Fruit fly (Drosophila melanogaster) whole organism, prepupa: Measurements from ENCODE around the gene GCS1.

Experiments used
- Blimp-1 ChIP-seq: fragments of 200-800 bp; sonication (Bioruptor generic); optimal IDR thresholded peaks from 3 replicates; lab custom pipeline; 2017; ENCODE audit warnings: missing biosample characterization, missing genetic modification characterization, mild to moderate bottlenecking, moderate library complexity, missing genetic modification reagents
- CG11902 ChIP-seq: fragments of 200-800 bp; sonication (Bioruptor generic); optimal IDR thresholded peaks from 3 replicates; lab custom pipeline; 2016; ENCODE audit warnings: missing biosample characterization, missing genetic modification characterization
- CG15336 ChIP-seq: fragments of 200-800 bp; sonication (Bioruptor generic); IDR thresholded peaks from 2 replicates; pipeline ENCODE4 v1.3.6; 2022; ENCODE audit warnings: missing biosample characterization, missing genetic modification characterization
- CG8319 ChIP-seq: fragments of 200-800 bp; sonication (Bioruptor generic); optimal IDR thresholded peaks from 3 replicates; lab custom pipeline; 2016; ENCODE audit warnings: missing biosample characterization, missing genetic modification characterization
- CG9139 ChIP-seq: fragments of 200-800 bp; sonication (Bioruptor generic); optimal IDR thresholded peaks from 3 replicates; lab custom pipeline; 2017; ENCODE audit warnings: missing biosample characterization, mild to moderate bottlenecking, missing genetic modification characterization
- Eip75B ChIP-seq: fragments of 200-800 bp; sonication (Bioruptor generic); optimal IDR thresholded peaks from 3 replicates; lab custom pipeline; 2016; ENCODE audit warnings: missing biosample characterization, missing genetic modification characterization
- Ets96B ChIP-seq: fragments of 200-800 bp; optimal IDR thresholded peaks from 2 replicates; lab custom pipeline; 2019; ENCODE audit warnings: missing biosample characterization, mild to moderate bottlenecking, missing genetic modification characterization, moderate library complexity
- Gug ChIP-seq: fragments of 200-800 bp; sonication (Bioruptor generic); IDR thresholded peaks from 2 replicates; pipeline ENCODE4 v1.3.6; 2022; ENCODE audit warnings: missing biosample characterization, missing genetic modification characterization
- Hr4 ChIP-seq: fragments of 200-800 bp; sonication (Bioruptor generic); optimal IDR thresholded peaks from 3 replicates; lab custom pipeline; 2016; ENCODE audit warnings: missing biosample characterization, missing genetic modification characterization
- OdsH ChIP-seq: fragments of 200-800 bp; sonication (Bioruptor generic); optimal IDR thresholded peaks from 3 replicates; lab custom pipeline; 2016; ENCODE audit warnings: missing biosample characterization, missing genetic modification characterization
- dac ChIP-seq: fragments of 200-800 bp; sonication (Bioruptor generic); optimal IDR thresholded peaks from 2 replicates; lab custom pipeline; 2017; ENCODE audit warnings: missing biosample characterization, mild to moderate bottlenecking, missing genetic modification characterization
- esn ChIP-seq: fragments of 200-800 bp; sonication (Bioruptor generic); optimal IDR thresholded peaks from 2 replicates; lab custom pipeline; 2016; ENCODE audit warnings: missing biosample characterization, mild to moderate bottlenecking, missing genetic modification characterization, moderate library complexity

DNA sequence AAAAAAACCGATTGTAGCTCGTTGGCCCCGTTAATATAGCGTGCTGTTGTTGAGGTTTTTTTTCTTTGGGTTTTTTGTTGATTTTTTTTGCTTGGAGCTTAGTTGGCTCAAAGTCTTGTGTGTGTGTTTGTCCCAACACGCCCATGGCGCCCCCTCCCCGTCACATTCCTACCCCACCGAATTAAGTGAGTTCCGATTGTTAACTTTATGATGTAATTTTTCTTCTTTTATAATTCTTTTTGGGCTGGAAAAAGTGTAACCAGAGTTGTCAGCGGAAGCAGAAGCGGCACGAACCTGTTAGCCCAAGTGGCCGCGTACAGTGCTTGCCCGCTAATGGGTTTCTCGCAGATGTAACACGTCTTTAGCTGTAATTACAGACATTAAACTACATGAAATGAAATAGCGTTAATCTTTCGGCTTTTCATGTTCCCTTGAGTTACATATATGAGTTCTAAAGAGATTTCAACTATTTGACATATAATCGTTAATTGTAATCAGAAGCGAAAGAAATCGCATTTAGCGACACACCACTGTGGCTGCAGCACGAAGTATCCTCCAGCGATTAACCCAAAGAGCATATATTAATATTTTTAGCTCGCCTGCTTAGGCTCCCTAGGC is 45.3 kb upstream of the GCS1 start:
- TF ChIP-seq Blimp-1 (GFP tag; lab: Kevin White, UChicago) (no peak), CG11902 (GFP tag; lab: Kevin White, UChicago) (no peak), Hr4 (GFP tag; lab: Kevin White, UChicago) (no peak), Eip75B (GFP tag; lab: Kevin White, UChicago) (no peak), dac (GFP tag; lab: Kevin White, UChicago) (no peak), esn (peak; percentile 23), CG8319 (GFP tag; lab: Kevin White, UChicago) (no peak), OdsH (GFP tag; lab: Kevin White, UChicago) (no peak), Ets96B (tag; lab: Kevin White, UChicago) (no peak), CG9139 (GFP tag; lab: Kevin White, UChicago) (no peak), CG15336 (GFP tag; lab: Robert Waterston, UW) (0 out of 2 replicates have a peak, but pooled peaks have one; percentile 6), Gug (no peak)
